Worm (Caenorhabditis elegans): ENCODE data around the gene R01H10.4.

ce11 chrIII:10296904-10297303 lies 42.3 kb downstream of the R01H10.4 start:
- TF ChIP-seq flt-1 (GFP tag; IDR thresholded peaks at IDR 0.05), result no peak
- no peak for TF ChIP-seq ceh-36 (tag; optimal IDR thresholded peaks at IDR 0.05)
- no peak for TF ChIP-seq aly-1 (tag; optimal IDR thresholded peaks at IDR 0.05)
- TF ChIP-seq tbx-37 (GFP tag; conservative IDR thresholded peaks at IDR 0.05), result no peak
- TF ChIP-seq sea-1 (GFP tag; conservative IDR thresholded peaks at IDR 0.05), result no peak
- TF ChIP-seq pes-1 (GFP tag; IDR thresholded peaks at IDR 0.05), result no peak
- TF ChIP-seq hmg-4 (GFP tag; optimal IDR thresholded peaks at IDR 0.05), result no peak
